Worm (Caenorhabditis elegans): ENCODE data around the gene ZC449.7.

DNA sequence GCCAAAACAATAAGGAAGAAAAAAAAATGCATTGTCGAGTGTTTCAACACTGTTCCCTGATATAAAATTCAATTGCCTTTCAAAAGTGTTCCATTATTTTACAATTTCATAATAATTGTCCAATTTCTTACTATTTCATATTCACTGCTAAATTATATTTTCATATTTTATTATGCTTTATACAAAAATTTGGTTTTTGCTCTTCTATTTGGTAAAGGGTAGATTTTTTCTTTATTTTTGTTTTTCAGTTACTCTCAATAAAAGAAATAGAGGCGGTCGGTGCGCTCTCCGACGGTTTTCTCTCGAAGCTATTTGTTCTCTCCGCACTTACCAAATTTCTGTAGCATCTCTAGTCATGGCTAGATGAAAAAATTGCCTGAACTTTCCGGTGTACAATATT, 3.7 kb downstream of the ZC449.7 start, which contains the start of gene sek-3:
- no peak for TF ChIP-seq sox-4 (tag; optimal IDR thresholded peaks at IDR 0.05)
- TF ChIP-seq dmd-4 (tag; optimal IDR thresholded peaks at IDR 0.05; ENCODE audit: borderline replicate concordance): no peak
- no peak for TF ChIP-seq ceh-31 (tag; optimal IDR thresholded peaks at IDR 0.05)

All from whole organism, late embryonic.